Fruit fly (Drosophila melanogaster) whole organism, embryonic: ENCODE data around the gene CG13384.

Experiments used
- CG13424 ChIP-seq: fragments of 200-800 bp; sonication (Bioruptor generic); optimal IDR thresholded peaks from 2 replicates; lab custom pipeline; 2019; ENCODE audit warnings: missing biosample characterization, mild to moderate bottlenecking, missing genetic modification characterization, moderate library complexity
- CTCF ChIP-seq: fragments of 200-800 bp; sonication (Bioruptor generic); optimal IDR thresholded peaks from 2 replicates; lab custom pipeline; 2017; ENCODE audit warnings: missing biosample characterization, mild to moderate bottlenecking, missing genetic modification characterization, moderate library complexity
- Scr ChIP-seq: fragments of 200-800 bp; sonication (Bioruptor generic); IDR thresholded peaks from 2 replicates; pipeline ENCODE4 v1.3.6; 2022; ENCODE audit warnings: missing biosample characterization, missing genetic modification characterization; ENCODE audit not compliant: partially characterized antibody
- TFAM ChIP-seq: fragments of 200-800 bp; sonication (Bioruptor generic); optimal IDR thresholded peaks from 2 replicates; lab custom pipeline; 2017; ENCODE audit warnings: missing biosample characterization, missing genetic modification characterization, inconsistent platforms
- bowl ChIP-seq: fragments of 200-800 bp; sonication (Bioruptor generic); IDR thresholded peaks from 2 replicates; pipeline ENCODE4 v1.3.6; 2022; ENCODE audit warnings: missing biosample characterization, missing genetic modification characterization
- fru ChIP-seq: fragments of >200 bp; optimal IDR thresholded peaks from 2 replicates; lab custom pipeline; 2017
- kay ChIP-seq: fragments of 200-800 bp; sonication (Bioruptor generic); optimal IDR thresholded peaks from 2 replicates; lab custom pipeline; 2016; ENCODE audit warnings: missing biosample characterization, missing genetic modification characterization
- onecut ChIP-seq: fragments of 200-800 bp; sonication (Bioruptor generic); IDR thresholded peaks from 2 replicates; pipeline ENCODE4 v1.3.6; 2022; ENCODE audit warnings: missing biosample characterization, missing genetic modification characterization
- repo ChIP-seq: fragments of 200-800 bp; sonication (Bioruptor generic); optimal IDR thresholded peaks from 2 replicates; lab custom pipeline; 2016; ENCODE audit warnings: missing biosample characterization, missing genetic modification characterization

dm6 chr2L:8414887-8415883 lies 30.9 kb downstream of the CG13384 start, which contains the start of the genes CG13398 and Akap200:
- TF ChIP-seq repo (GFP tag; lab: Kevin White, UChicago) (no peak), fru (lab: Kevin White, UChicago) (no peak), bowl (no peak), CG13424 (tag; lab: Kevin White, UChicago) (peak; percentile 46), TFAM (GFP tag; lab: Kevin White, UChicago) (no peak), Scr (no peak), CTCF (GFP tag; lab: Kevin White, UChicago) (no peak), onecut (GFP tag; lab: Robert Waterston, UW) (no peak), kay (GFP tag; lab: Kevin White, UChicago) (no peak)
